Worm (Caenorhabditis elegans) whole organism, midembryonic: ENCODE measurements around the gene fbxb-48.
A peak's percentile ranks its signal among the peaks of the same experiment; 100 is the strongest.

Experiments
- T22C8.4 ChIP-seq: fragments of 200-800 bp; sonication (Bioruptor generic); IDR thresholded peaks from 2 replicates; pipeline ENCODE4 v1.3.6; 2022; ENCODE audit warnings: missing genetic modification characterization, missing compliant biosample characterization
- cog-1 ChIP-seq: sonication (generic microtip); optimal IDR thresholded peaks from 2 replicates; lab custom pipeline; 2016; ENCODE audit warnings: missing genetic modification characterization, missing compliant biosample characterization
- flt-1 ChIP-seq: fragments of 200-800 bp; sonication (Bioruptor generic); IDR thresholded peaks from 2 replicates; pipeline ENCODE4 v1.3.6; 2022; ENCODE audit warnings: missing genetic modification characterization, missing compliant biosample characterization
- klf-2 ChIP-seq: fragments of 200-800 bp; sonication (Bioruptor generic); conservative IDR thresholded peaks from 2 replicates; pipeline ENCODE4 v1.3.6; 2022; ENCODE audit warnings: missing genetic modification reagents, missing genetic modification characterization, missing compliant biosample characterization
- med-1 ChIP-seq: sonication (generic microtip); optimal IDR thresholded peaks from 2 replicates; lab custom pipeline; 2017; ENCODE audit warnings: missing genetic modification characterization, mild to moderate bottlenecking, missing compliant biosample characterization, antibody characterized with exemption, missing genetic modification reagents; ENCODE audit not compliant: insufficient read depth
- ref-1 ChIP-seq: fragments of 200-800 bp; sonication (Bioruptor generic); conservative IDR thresholded peaks from 2 replicates; pipeline ENCODE4 v1.3.6; 2022; ENCODE audit warnings: missing genetic modification reagents, missing genetic modification characterization, missing compliant biosample characterization
- tab-1 ChIP-seq: fragments of 200-800 bp; sonication (Bioruptor generic); IDR thresholded peaks from 2 replicates; pipeline ENCODE4 v1.3.6; 2022; ENCODE audit warnings: missing genetic modification characterization, missing compliant biosample characterization
- ztf-23 ChIP-seq: fragments of 200-800 bp; sonication (Bioruptor generic); IDR thresholded peaks from 2 replicates; pipeline ENCODE4 v1.3.6; 2022; ENCODE audit warnings: missing genetic modification reagents, missing genetic modification characterization, missing compliant biosample characterization
- ztf-29 ChIP-seq: fragments of 200-800 bp; sonication (Bioruptor generic); IDR thresholded peaks from 2 replicates; pipeline ENCODE4 v1.3.6; 2022; ENCODE audit warnings: missing genetic modification reagents, missing genetic modification characterization, missing compliant biosample characterization

Gene fbxb-48

DNA sequence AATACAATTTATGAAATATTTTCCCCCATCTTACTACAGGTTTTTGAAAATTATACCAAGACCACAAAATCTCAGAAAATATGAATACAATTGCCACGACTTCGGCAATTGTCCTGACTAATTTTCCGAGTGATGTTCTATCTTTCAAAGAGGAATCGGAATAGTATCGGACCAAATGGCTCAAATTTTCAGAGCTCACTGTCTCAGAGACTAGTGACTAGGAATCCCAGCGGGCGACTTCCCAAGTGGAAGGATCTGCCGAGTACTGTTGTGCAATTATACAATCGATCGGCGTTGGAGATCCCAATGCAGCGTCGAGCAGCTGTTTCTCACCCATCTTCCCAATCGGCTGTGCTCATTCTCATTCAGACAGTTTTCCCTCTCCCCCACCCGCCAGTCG lies 6.7 kb upstream of the fbxb-48 start, which contains the start of gene F45C12.17:
Gene F45C12.17, plus strand, starts transcription at position 377 of the 400 bp plus-strand sequence.
- TF ChIP-seq T22C8.4 (GFP tag; lab: Robert Waterston, UW) (no peak), ztf-29 (GFP tag; lab: Robert Waterston, UW) (no peak), klf-2 (GFP tag; lab: Robert Waterston, UW) (no peak), flt-1 (GFP tag; lab: Robert Waterston, UW) (0 out of 2 replicates have a peak, but pooled peaks have one; percentile 21), cog-1 (tag; lab: Kevin White, UChicago) (no peak), med-1 (GFP tag; lab: Kevin White, UChicago) (no peak), tab-1 (GFP tag; lab: Robert Waterston, UW) (no peak)

ce11 chrII:1724314-1724713 lies 5.3 kb upstream of the fbxb-48 start, which contains the start of gene fbxb-11:
fbxb-11 (plus strand) TSS chrII:1724614.
- TF ChIP-seq ztf-29 (GFP tag; lab: Robert Waterston, UW) (no peak), flt-1 (GFP tag; lab: Robert Waterston, UW) (no peak), ztf-23 (GFP tag; lab: Robert Waterston, UW) (no peak), T22C8.4 (GFP tag; lab: Robert Waterston, UW) (no peak), tab-1 (GFP tag; lab: Robert Waterston, UW) (no peak)

DNA sequence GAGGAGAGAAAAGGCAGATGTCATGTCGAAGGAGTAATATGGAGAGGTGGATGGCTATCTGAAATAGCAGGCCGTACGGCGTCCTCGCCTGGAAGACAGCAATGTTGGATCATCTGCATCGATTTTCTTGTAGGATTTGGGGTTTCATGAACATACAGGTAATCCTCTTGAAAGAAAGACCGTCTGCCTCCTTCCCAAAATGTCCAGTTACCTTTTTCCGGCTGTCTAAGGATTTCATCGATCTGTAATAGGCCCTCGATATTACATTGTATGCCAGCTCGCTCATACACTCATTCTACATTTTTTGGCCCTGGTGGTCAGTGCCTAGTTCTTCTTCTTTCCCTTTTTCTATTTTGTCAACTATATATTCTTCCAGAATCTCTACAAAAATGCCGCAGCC lies 3.3 kb upstream of the fbxb-48 start, which contains the start of the genes fbxb-5 and btb-8:
Gene fbxb-5, minus strand, starts transcription at position 101 of the 400 bp plus-strand sequence.
Gene btb-8, plus strand, starts transcription at position 377 of the 400 bp plus-strand sequence.
- TF ChIP-seq ztf-23 (GFP tag; lab: Robert Waterston, UW) = no peak
- no peak for TF ChIP-seq tab-1 (GFP tag; lab: Robert Waterston, UW)
- no peak for TF ChIP-seq ztf-29 (GFP tag; lab: Robert Waterston, UW)

ce11 chrII:1714772-1715353 lies 4.2 kb downstream of the fbxb-48 start, which contains the start of gene btb-6:
btb-6 (plus strand) TSS chrII:1715303.
- no peak for TF ChIP-seq klf-2 (GFP tag; lab: Robert Waterston, UW)
- TF ChIP-seq flt-1 (GFP tag; lab: Robert Waterston, UW) = no peak
- TF ChIP-seq tab-1 (GFP tag; lab: Robert Waterston, UW) = 0 out of 2 replicates have a peak, but pooled peaks have one; percentile 53

DNA sequence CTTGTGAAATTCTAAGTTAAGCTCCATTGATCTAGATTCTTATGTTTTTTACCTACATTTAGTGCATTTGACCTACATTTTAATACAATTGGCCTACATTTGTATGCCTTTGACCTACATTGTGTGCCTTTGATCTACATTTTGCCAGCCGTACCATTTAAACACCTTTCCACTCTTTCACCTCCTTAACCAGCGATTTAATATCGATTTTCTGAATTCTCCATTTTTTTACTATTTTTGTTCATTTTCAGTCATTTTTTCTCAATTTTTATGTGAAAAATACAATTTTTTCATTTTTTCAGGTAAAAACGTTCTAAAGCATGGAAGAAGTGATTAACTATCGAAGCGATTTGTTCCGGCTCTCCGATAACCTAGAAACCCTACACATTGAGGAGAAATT lies 6.1 kb downstream of the fbxb-48 start, which contains the start of gene btb-7:
Gene btb-7, plus strand, starts transcription at position 301 of the 400 bp plus-strand sequence.
- TF ChIP-seq cog-1 (tag; lab: Kevin White, UChicago) = no peak
- no peak for TF ChIP-seq flt-1 (GFP tag; lab: Robert Waterston, UW)
- no peak for TF ChIP-seq ztf-29 (GFP tag; lab: Robert Waterston, UW)
- TF ChIP-seq med-1 (GFP tag; lab: Kevin White, UChicago) = no peak
- no peak for TF ChIP-seq klf-2 (GFP tag; lab: Robert Waterston, UW)
- TF ChIP-seq ztf-23 (GFP tag; lab: Robert Waterston, UW) = no peak
- no peak for TF ChIP-seq ref-1 (GFP tag; lab: Robert Waterston, UW)
- no peak for TF ChIP-seq tab-1 (GFP tag; lab: Robert Waterston, UW)
- no peak for TF ChIP-seq T22C8.4 (GFP tag; lab: Robert Waterston, UW)

DNA sequence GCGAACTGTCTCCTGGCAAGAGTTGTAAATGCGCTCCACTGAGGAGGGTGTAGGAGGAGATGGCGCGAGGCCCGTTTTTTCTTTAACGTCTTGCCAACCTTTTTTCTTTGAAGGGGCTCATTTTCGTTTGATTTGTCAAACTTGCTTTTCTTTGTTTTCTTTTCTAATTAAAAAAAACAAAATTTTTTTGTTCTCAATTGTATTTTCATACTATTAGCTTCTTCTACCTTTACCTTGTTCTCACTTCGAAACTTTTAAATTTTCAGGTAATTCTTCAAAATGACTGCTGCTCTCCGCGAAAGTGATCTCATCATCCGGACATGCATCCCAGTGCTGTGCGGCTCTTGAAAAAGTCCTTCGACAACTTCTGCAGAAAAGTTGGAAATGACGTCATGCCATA lies 9.1 kb downstream of the fbxb-48 start, which contains the start of gene fbxa-184:
Gene fbxa-184, plus strand, starts transcription at position 301 of the 400 bp plus-strand sequence.
- TF ChIP-seq T22C8.4 (GFP tag; lab: Robert Waterston, UW) = no peak
- no peak for TF ChIP-seq ztf-23 (GFP tag; lab: Robert Waterston, UW)
- no peak for TF ChIP-seq med-1 (GFP tag; lab: Kevin White, UChicago)
- no peak for TF ChIP-seq cog-1 (tag; lab: Kevin White, UChicago)
- TF ChIP-seq flt-1 (GFP tag; lab: Robert Waterston, UW) = no peak
- no peak for TF ChIP-seq klf-2 (GFP tag; lab: Robert Waterston, UW)
- TF ChIP-seq ref-1 (GFP tag; lab: Robert Waterston, UW) = no peak
- TF ChIP-seq tab-1 (GFP tag; lab: Robert Waterston, UW) = no peak
- no peak for TF ChIP-seq ztf-29 (GFP tag; lab: Robert Waterston, UW)

DNA sequence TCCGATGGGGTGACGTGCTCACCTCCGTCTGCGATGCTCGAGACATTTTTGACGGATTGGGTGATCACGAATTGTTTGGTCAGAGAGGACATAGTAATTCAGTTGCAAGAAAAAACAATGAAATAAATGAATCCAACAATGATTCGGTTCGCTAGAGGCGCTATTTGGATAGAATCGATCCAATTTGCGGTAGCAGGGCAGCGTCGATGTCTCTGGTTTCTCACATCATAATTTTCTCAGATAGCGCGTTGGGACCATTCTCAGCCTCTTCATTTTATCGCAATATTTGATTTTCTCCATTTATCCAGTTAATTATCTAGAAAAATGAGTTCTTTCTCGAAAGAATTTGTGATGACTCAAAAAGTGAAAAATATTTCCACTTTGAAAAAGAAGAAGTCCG lies 12.7 kb downstream of the fbxb-48 start, which contains the start of gene sdz-18:
Gene sdz-18, minus strand, starts transcription at position 101 of the 400 bp plus-strand sequence.
- TF ChIP-seq ref-1 (GFP tag; lab: Robert Waterston, UW) = no peak
- TF ChIP-seq ztf-29 (GFP tag; lab: Robert Waterston, UW) = no peak

- TF ChIP-seq cog-1 (tag; lab: Kevin White, UChicago) (no peak), tab-1 (GFP tag; lab: Robert Waterston, UW) (no peak), flt-1 (GFP tag; lab: Robert Waterston, UW) (no peak), T22C8.4 (GFP tag; lab: Robert Waterston, UW) (no peak), klf-2 (GFP tag; lab: Robert Waterston, UW) (no peak), ztf-29 (GFP tag; lab: Robert Waterston, UW) (no peak), ref-1 (GFP tag; lab: Robert Waterston, UW) (no peak), ztf-23 (GFP tag; lab: Robert Waterston, UW) (no peak), med-1 (GFP tag; lab: Kevin White, UChicago) (no peak)
Observed at ce11 chrII:1703363-1703762, 15.7 kb downstream of the fbxb-48 start, which contains the start of gene fbxb-47. fbxb-47 (minus strand) TSS chrII:1703463.

ce11 chrII:1695861-1696260 lies 23.2 kb downstream of the fbxb-48 start, which contains the start of gene F58E1.13:
F58E1.13 (minus strand) TSS chrII:1695872.
- TF ChIP-seq cog-1 (tag; lab: Kevin White, UChicago) (no peak), ref-1 (GFP tag; lab: Robert Waterston, UW) (no peak)
